Worm (Caenorhabditis elegans) whole organism, early embryonic: Measurements from ENCODE around the gene F46F3.3.
A peak's percentile ranks its signal among the peaks of the same experiment; 100 is the strongest.

Source experiments
- B0310.2 ChIP-seq: sonication (generic microtip); optimal IDR thresholded peaks from 2 replicates; lab custom pipeline; 2016; ENCODE audit warnings: mild to moderate bottlenecking, missing genetic modification characterization, missing compliant biosample characterization
- F13C5.2 ChIP-seq: sonication (generic microtip); optimal IDR thresholded peaks from 2 replicates; lab custom pipeline; 2017; ENCODE audit warnings: mild to moderate bottlenecking, missing genetic modification characterization, inconsistent platforms, missing compliant biosample characterization
- aly-1 ChIP-seq: sonication (generic microtip); optimal IDR thresholded peaks from 2 replicates; lab custom pipeline; 2016; ENCODE audit warnings: missing genetic modification characterization, missing compliant biosample characterization
- ama-1 ChIP-seq: fragments of 150-350 bp; optimal IDR thresholded peaks from 2 replicates; lab custom pipeline; 2014
- ceh-13 ChIP-seq: fragments of 200-800 bp; sonication (Bioruptor generic); optimal IDR thresholded peaks from 2 replicates; lab custom pipeline; 2018; ENCODE audit warnings: mild to moderate bottlenecking, missing genetic modification characterization, missing compliant biosample characterization
- ceh-36 ChIP-seq: sonication (generic microtip); optimal IDR thresholded peaks from 2 replicates; lab custom pipeline; 2016; ENCODE audit warnings: missing genetic modification characterization, inconsistent platforms, missing compliant biosample characterization
- ets-7 ChIP-seq: sonication (generic microtip); optimal IDR thresholded peaks from 2 replicates; lab custom pipeline; 2016; ENCODE audit warnings: missing genotype, missing genetic modification characterization, missing compliant biosample characterization
- flt-1 ChIP-seq: fragments of 200-800 bp; sonication (Bioruptor generic); IDR thresholded peaks from 2 replicates; pipeline ENCODE4 v1.3.6; 2022; ENCODE audit warnings: missing genetic modification characterization, missing compliant biosample characterization
- hmbx-1 ChIP-seq: sonication (generic microtip); optimal IDR thresholded peaks from 2 replicates; lab custom pipeline; 2016; ENCODE audit warnings: mild to moderate bottlenecking, missing genetic modification characterization, missing compliant biosample characterization
- hmg-4 ChIP-seq: fragments of 200-800 bp; sonication (Bioruptor generic); optimal IDR thresholded peaks from 2 replicates; lab custom pipeline; 2018; ENCODE audit warnings: mild to moderate bottlenecking, missing genetic modification characterization, missing compliant biosample characterization
- hnd-1 ChIP-seq: sonication (generic microtip); optimal IDR thresholded peaks from 2 replicates; lab custom pipeline; 2016; ENCODE audit warnings: missing genetic modification characterization, missing compliant biosample characterization
- pes-1 ChIP-seq: fragments of 200-800 bp; sonication (Bioruptor generic); IDR thresholded peaks from 2 replicates; pipeline ENCODE4 v1.3.6; 2022; ENCODE audit warnings: missing genetic modification reagents, missing genetic modification characterization, missing compliant biosample characterization
- scrt-1 ChIP-seq: fragments of 200-800 bp; sonication (Bioruptor generic); IDR thresholded peaks from 2 replicates; pipeline ENCODE4 v1.3.6; 2022; ENCODE audit warnings: missing genetic modification characterization, missing compliant biosample characterization
- sea-1 ChIP-seq: fragments of 200-800 bp; sonication (Bioruptor generic); conservative IDR thresholded peaks from 2 replicates; pipeline ENCODE4 v1.3.6; 2022; ENCODE audit warnings: missing genetic modification characterization, missing compliant biosample characterization
- tbx-11 ChIP-seq: fragments of 200-800 bp; sonication (Bioruptor generic); IDR thresholded peaks from 2 replicates; pipeline ENCODE4 v1.3.6; 2022; ENCODE audit warnings: missing genetic modification characterization, missing compliant biosample characterization
- tbx-37 ChIP-seq: fragments of 200-800 bp; sonication (Bioruptor generic); conservative IDR thresholded peaks from 2 replicates; pipeline ENCODE4 v1.3.6; 2022; ENCODE audit warnings: missing genetic modification reagents, missing genetic modification characterization, missing compliant biosample characterization
- tra-4 ChIP-seq: sonication (generic microtip); optimal IDR thresholded peaks from 2 replicates; lab custom pipeline; 2017; ENCODE audit warnings: missing genetic modification characterization, missing compliant biosample characterization

The F46F3.3 gene

DNA sequence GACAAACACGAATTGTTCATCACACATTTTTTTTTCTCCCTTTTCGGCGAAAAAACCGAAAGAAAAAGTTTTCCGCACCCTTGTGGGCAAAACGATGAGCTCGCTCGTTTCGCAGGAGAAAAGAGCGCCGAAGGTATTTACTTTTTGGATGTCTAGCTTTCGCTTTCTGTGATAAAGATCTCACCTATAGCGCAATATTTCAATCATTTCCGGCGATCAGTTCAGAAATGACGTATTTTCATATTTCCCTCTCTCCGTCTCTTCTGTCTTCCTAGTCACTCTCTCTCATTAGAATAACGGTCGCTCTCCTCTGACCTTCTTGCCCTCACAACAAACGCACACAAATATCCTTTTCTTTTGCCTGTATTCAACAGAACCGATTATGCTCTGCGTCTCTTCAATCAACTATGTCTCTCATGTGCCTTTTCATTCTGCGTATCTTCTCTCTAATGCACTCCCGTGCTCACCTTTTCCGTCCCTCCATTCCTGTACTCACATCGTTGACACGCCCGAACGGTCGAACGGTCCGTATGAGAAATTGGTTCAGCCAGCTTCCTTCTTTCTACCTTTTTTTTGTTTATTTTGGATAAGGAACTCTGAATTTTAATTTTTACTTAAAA, 6.6 kb downstream of the F46F3.3 start:
- TF ChIP-seq tbx-11 = no peak
- TF ChIP-seq hmg-4 (GFP tag; lab: Kevin White, UChicago) = peak; percentile 30

ce11 chrV:11674594-11675579, 7.6 kb downstream of the F46F3.3 start:
- TF ChIP-seq tra-4 (tag; lab: Kevin White, UChicago) (no peak), aly-1 (tag; lab: Kevin White, UChicago) (no peak), tbx-37 (GFP tag; lab: Robert Waterston, UW) (no peak), B0310.2 (tag; lab: Kevin White, UChicago) (no peak), scrt-1 (GFP tag; lab: Robert Waterston, UW) (no peak), F13C5.2 (tag; lab: Kevin White, UChicago) (no peak), hmbx-1 (tag; lab: Kevin White, UChicago) (no peak), ceh-13 (GFP tag; lab: Kevin White, UChicago) (no peak), flt-1 (no peak), tbx-11 (no peak), ama-1 (lab: Kevin White, UChicago) (no peak), hmg-4 (GFP tag; lab: Kevin White, UChicago) (no peak), sea-1 (no peak), ets-7 (tag; lab: Kevin White, UChicago) (no peak)

ce11 chrV:11675638-11676037, 8.4 kb downstream of the F46F3.3 start, which contains the start of gene ape-1:
Gene ape-1 (plus strand): TSS chrV:11675938.
- no peak for TF ChIP-seq ets-7 (tag; lab: Kevin White, UChicago)
- no peak for TF ChIP-seq ceh-36 (tag; lab: Kevin White, UChicago)

- TF ChIP-seq sea-1 = no peak
- no peak for TF ChIP-seq B0310.2 (tag; lab: Kevin White, UChicago)
- no peak for TF ChIP-seq ceh-36 (tag; lab: Kevin White, UChicago)
- TF ChIP-seq pes-1 (GFP tag; lab: Robert Waterston, UW) = no peak
- no peak for TF ChIP-seq aly-1 (tag; lab: Kevin White, UChicago)
- no peak for TF ChIP-seq flt-1
- TF ChIP-seq tbx-11 = no peak
- TF ChIP-seq ceh-13 (GFP tag; lab: Kevin White, UChicago) = no peak
- TF ChIP-seq ama-1 (lab: Kevin White, UChicago) = no peak
- TF ChIP-seq F13C5.2 (tag; lab: Kevin White, UChicago) = no peak
- TF ChIP-seq hnd-1 (tag; lab: Kevin White, UChicago) = no peak
- TF ChIP-seq scrt-1 (GFP tag; lab: Robert Waterston, UW) = no peak
- TF ChIP-seq tra-4 (tag; lab: Kevin White, UChicago) = no peak
Observed at ce11 chrV:11676498-11676897, 9.2 kb downstream of the F46F3.3 start.

DNA sequence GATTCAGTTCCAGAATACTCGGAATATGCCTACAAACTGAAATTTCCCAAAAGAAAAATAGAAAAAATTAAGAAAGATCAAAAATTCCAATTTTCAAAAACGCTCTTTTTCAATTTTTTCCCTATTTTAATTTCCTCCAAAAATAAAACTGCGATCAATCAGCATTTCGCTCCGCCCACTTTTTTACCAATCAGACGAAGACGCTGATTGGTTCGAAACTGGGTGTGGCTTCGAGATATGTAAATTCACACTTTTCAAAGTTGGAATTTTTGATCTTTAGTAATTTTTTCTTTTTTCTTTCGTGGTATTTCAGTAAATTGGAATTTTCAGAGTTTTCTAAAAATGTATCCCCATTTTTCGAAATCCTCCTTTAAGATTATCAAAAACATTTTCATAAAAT, 9.8 kb downstream of the F46F3.3 start:
- TF ChIP-seq ets-7 (tag; lab: Kevin White, UChicago) (no peak), ceh-36 (tag; lab: Kevin White, UChicago) (no peak), ceh-13 (GFP tag; lab: Kevin White, UChicago) (no peak), aly-1 (tag; lab: Kevin White, UChicago) (no peak)

DNA sequence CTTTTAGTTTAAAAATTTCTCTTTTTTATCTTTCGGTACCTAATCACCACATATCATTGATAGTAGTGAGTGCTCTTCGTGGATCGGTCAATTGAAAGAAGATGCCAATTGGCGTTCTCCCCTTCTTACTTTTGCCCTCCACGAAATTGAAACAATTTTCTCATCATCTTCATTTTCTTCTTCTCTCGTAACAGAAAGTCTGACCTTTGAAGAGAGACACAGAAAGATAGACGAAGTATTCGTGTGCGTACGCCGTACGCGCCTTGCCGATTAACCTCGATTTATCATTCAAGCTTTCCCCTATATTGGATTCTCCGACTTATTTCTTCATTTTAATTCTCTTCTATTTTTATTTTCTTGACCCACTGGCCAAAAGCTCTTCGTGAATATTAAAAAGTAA, 10.2 kb downstream of the F46F3.3 start:
- TF ChIP-seq tbx-37 (GFP tag; lab: Robert Waterston, UW) = no peak
- no peak for TF ChIP-seq sea-1
- TF ChIP-seq hmg-4 (GFP tag; lab: Kevin White, UChicago) = no peak
- TF ChIP-seq scrt-1 (GFP tag; lab: Robert Waterston, UW) = no peak
- no peak for TF ChIP-seq hmbx-1 (tag; lab: Kevin White, UChicago)
- TF ChIP-seq ceh-13 (GFP tag; lab: Kevin White, UChicago) = no peak
- no peak for TF ChIP-seq tra-4 (tag; lab: Kevin White, UChicago)
- no peak for TF ChIP-seq ama-1 (lab: Kevin White, UChicago)
- TF ChIP-seq ets-7 (tag; lab: Kevin White, UChicago) = no peak
- TF ChIP-seq aly-1 (tag; lab: Kevin White, UChicago) = no peak
- no peak for TF ChIP-seq flt-1
- TF ChIP-seq ceh-36 (tag; lab: Kevin White, UChicago) = no peak
- no peak for TF ChIP-seq F13C5.2 (tag; lab: Kevin White, UChicago)
- no peak for TF ChIP-seq tbx-11
- no peak for TF ChIP-seq hnd-1 (tag; lab: Kevin White, UChicago)
- no peak for TF ChIP-seq B0310.2 (tag; lab: Kevin White, UChicago)
- no peak for TF ChIP-seq pes-1 (GFP tag; lab: Robert Waterston, UW)

ce11 chrV:11680519-11681203, 13.4 kb downstream of the F46F3.3 start:
- 0 out of 2 replicates have a peak, but pooled peaks have one; percentile 44 for TF ChIP-seq scrt-1 (GFP tag; lab: Robert Waterston, UW)
- no peak for TF ChIP-seq hmg-4 (GFP tag; lab: Kevin White, UChicago)
- no peak for TF ChIP-seq sea-1
